Worm (Caenorhabditis elegans): Measurements from ENCODE around the gene Y38E10A.14.

DNA sequence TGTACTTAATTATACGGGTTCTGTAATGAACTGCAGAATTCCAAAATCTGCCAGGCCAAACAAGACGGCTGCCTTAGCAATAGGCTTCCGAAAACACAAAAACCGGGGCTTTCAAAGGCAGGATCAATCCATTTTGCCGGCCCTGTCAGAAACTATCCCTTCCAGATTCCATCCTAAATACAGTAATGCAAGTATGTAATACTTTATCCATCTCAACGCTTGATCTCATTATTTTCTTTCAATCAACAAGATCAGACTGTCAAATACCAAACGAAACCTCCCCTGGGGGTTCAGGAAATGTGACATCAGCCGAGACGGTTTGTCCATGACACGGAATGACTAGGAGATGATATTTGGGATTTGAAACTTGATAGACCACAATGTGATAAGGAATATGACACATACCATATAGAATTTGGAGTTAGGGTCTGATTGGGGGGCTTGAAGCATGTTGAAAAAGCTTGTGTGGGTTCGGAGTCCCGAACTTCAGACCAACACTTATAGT is 1.8 kb upstream of the Y38E10A.14 start:
- TF ChIP-seq unc-62 (GFP tag; optimal IDR thresholded peaks at IDR 0.05) (no peak), B0261.1 (tag; optimal IDR thresholded peaks at IDR 0.05) (no peak), ceh-27 (GFP tag; optimal IDR thresholded peaks at IDR 0.05) (no peak), rpc-1 (optimal IDR thresholded peaks at IDR 0.05) (no peak), rpc-1 (tag; optimal IDR thresholded peaks at IDR 0.05) (no peak), hlh-12 (tag; optimal IDR thresholded peaks at IDR 0.05) (no peak), sea-2 (GFP tag; IDR thresholded peaks at IDR 0.05) (no peak), D2030.7 (GFP tag; IDR thresholded peaks at IDR 0.05) (no peak), Y67H2A.10 (GFP tag; conservative IDR thresholded peaks at IDR 0.05) (no peak), lin-35 (GFP tag; optimal IDR thresholded peaks at IDR 0.05) (no peak), nhr-27 (tag; optimal IDR thresholded peaks at IDR 0.05) (no peak), athp-1 (tag; optimal IDR thresholded peaks at IDR 0.05) (no peak), snpc-1.1 (tag; optimal IDR thresholded peaks at IDR 0.05; ENCODE audit: insufficient read depth) (no peak), nhr-179 (tag; optimal IDR thresholded peaks at IDR 0.05) (no peak)

Measured in whole organism, young adult.